Worm (Caenorhabditis elegans): Measurements from ENCODE around the gene T03F7.5.

ce11 chrV:11258896-11259295 lies 39.6 kb downstream of the T03F7.5 start, which contains the start of gene lgc-36:
- TF ChIP-seq skn-1 (tag; optimal IDR thresholded peaks at IDR 0.05) (no peak), R02D3.7 (tag; optimal IDR thresholded peaks at IDR 0.05) (no peak), ztf-11 (tag; optimal IDR thresholded peaks at IDR 0.05) (no peak), nhr-67 (tag; optimal IDR thresholded peaks at IDR 0.05) (no peak), ztf-4 (tag; optimal IDR thresholded peaks at IDR 0.05) (no peak), ceh-9 (tag; optimal IDR thresholded peaks at IDR 0.05) (no peak), elt-2 (tag; optimal IDR thresholded peaks at IDR 0.05) (no peak), pha-4 (tag; optimal IDR thresholded peaks at IDR 0.05) (no peak)
